Fruit fly (Drosophila melanogaster) whole organism, embryonic: Measurements from ENCODE around the gene Dph5.
A peak's percentile ranks its signal among the peaks of the same experiment; 100 is the strongest.

ENCODE experiments used
- ATbp ChIP-seq: fragments of 200-800 bp; sonication (Bioruptor generic); optimal IDR thresholded peaks from 2 replicates; lab custom pipeline; 2017; ENCODE audit warnings: missing biosample characterization, mild to moderate bottlenecking, missing genetic modification characterization, missing genetic modification reagents
- Atf6 ChIP-seq: fragments of 200-800 bp; sonication (Bioruptor generic); IDR thresholded peaks from 2 replicates; pipeline ENCODE4 v1.3.6; 2022; ENCODE audit warnings: missing biosample characterization, missing genetic modification characterization
- BEAF-32 ChIP-seq: fragments of 200-800 bp; sonication (Bioruptor generic); optimal IDR thresholded peaks from 3 replicates; lab custom pipeline; 2017; ENCODE audit warnings: missing biosample characterization, missing genetic modification characterization, mild to moderate bottlenecking, moderate library complexity, missing genetic modification reagents
- Blimp-1 ChIP-seq: fragments of 200-800 bp; sonication (Bioruptor generic); optimal IDR thresholded peaks from 3 replicates; lab custom pipeline; 2018; ENCODE audit warnings: missing biosample characterization, missing genetic modification characterization, mild to moderate bottlenecking, moderate library complexity, missing genetic modification reagents
- CG10147 ChIP-seq: fragments of 200-800 bp; sonication (Bioruptor generic); optimal IDR thresholded peaks from 2 replicates; lab custom pipeline; 2019; ENCODE audit warnings: missing biosample characterization, mild to moderate bottlenecking, missing genetic modification characterization, moderate library complexity
- CG12391 ChIP-seq: fragments of 200-800 bp; sonication (Bioruptor generic); optimal IDR thresholded peaks from 3 replicates; lab custom pipeline; 2018; ENCODE audit warnings: missing biosample characterization, mild to moderate bottlenecking, missing genetic modification characterization, moderate library complexity
- CG12659 ChIP-seq: fragments of 200-800 bp; sonication (Bioruptor generic); optimal IDR thresholded peaks from 3 replicates; lab custom pipeline; 2017; ENCODE audit warnings: mild to moderate bottlenecking, missing biosample characterization, missing genetic modification reagents, missing genetic modification characterization
- CG12769 ChIP-seq: fragments of 200-800 bp; sonication (Bioruptor generic); optimal IDR thresholded peaks from 2 replicates; lab custom pipeline; 2019; ENCODE audit warnings: missing biosample characterization, mild to moderate bottlenecking, missing genetic modification characterization, moderate library complexity
- CG14050 ChIP-seq: fragments of 200-800 bp; sonication (Bioruptor generic); IDR thresholded peaks from 3 replicates; pipeline ENCODE4 v1.3.6; 2022; ENCODE audit warnings: missing biosample characterization, missing genetic modification characterization
- CG15514 ChIP-seq: fragments of 200-800 bp; sonication (Bioruptor generic); optimal IDR thresholded peaks from 3 replicates; lab custom pipeline; 2017; ENCODE audit warnings: missing biosample characterization, missing genetic modification characterization, mild to moderate bottlenecking, moderate library complexity, missing genetic modification reagents
- CG15601 ChIP-seq: fragments of 200-800 bp; sonication (Bioruptor generic); optimal IDR thresholded peaks from 3 replicates; lab custom pipeline; 2019; ENCODE audit warnings: missing biosample characterization, mild to moderate bottlenecking, missing genetic modification characterization, moderate library complexity
- CG17385 ChIP-seq: fragments of 200-800 bp; sonication (Bioruptor generic); optimal IDR thresholded peaks from 3 replicates; lab custom pipeline; 2018; ENCODE audit warnings: missing biosample characterization, mild to moderate bottlenecking, missing genetic modification characterization
- CG17612 ChIP-seq: fragments of 200-800 bp; sonication (Bioruptor generic); IDR thresholded peaks from 2 replicates; pipeline ENCODE4 v1.3.6; 2022; ENCODE audit warnings: missing biosample characterization, missing genetic modification characterization
- CG2199 ChIP-seq: fragments of 200-800 bp; sonication (Bioruptor generic); IDR thresholded peaks from 3 replicates; pipeline ENCODE4 v1.3.6; 2022; ENCODE audit warnings: missing biosample characterization, missing genetic modification characterization
- CG3065 ChIP-seq: fragments of 200-800 bp; sonication (Bioruptor generic); optimal IDR thresholded peaks from 2 replicates; lab custom pipeline; 2016; ENCODE audit warnings: missing biosample characterization, missing genetic modification characterization
- CG32532 ChIP-seq: fragments of 200-800 bp; sonication (Bioruptor generic); IDR thresholded peaks from 2 replicates; pipeline ENCODE4 v1.3.6; 2022; ENCODE audit warnings: missing biosample characterization, missing genetic modification characterization
- CG3407 ChIP-seq: fragments of 200-800 bp; sonication (Bioruptor generic); optimal IDR thresholded peaks from 2 replicates; lab custom pipeline; 2018; ENCODE audit warnings: missing biosample characterization, mild to moderate bottlenecking, missing genetic modification characterization
- CG34422 ChIP-seq: fragments of 200-800 bp; sonication (Bioruptor generic); IDR thresholded peaks from 3 replicates; pipeline ENCODE4 v1.3.6; 2022; ENCODE audit warnings: missing biosample characterization, missing genetic modification characterization
- CG4820 ChIP-seq: fragments of 200-800 bp; sonication (Bioruptor generic); optimal IDR thresholded peaks from 3 replicates; lab custom pipeline; 2016; ENCODE audit warnings: missing biosample characterization, missing genetic modification characterization
- CG5245 ChIP-seq: fragments of 200-800 bp; sonication (Bioruptor generic); optimal IDR thresholded peaks from 3 replicates; lab custom pipeline; 2016; ENCODE audit warnings: missing biosample characterization, missing genetic modification characterization
- CG6813 ChIP-seq: fragments of 200-800 bp; sonication (Bioruptor generic); optimal IDR thresholded peaks from 2 replicates; lab custom pipeline; 2017; ENCODE audit warnings: missing biosample characterization, missing genetic modification characterization, mild to moderate bottlenecking, moderate library complexity, missing genetic modification reagents
- CG7556 ChIP-seq: fragments of 200-800 bp; sonication (Bioruptor generic); optimal IDR thresholded peaks from 2 replicates; lab custom pipeline; 2017; ENCODE audit warnings: missing biosample characterization, mild to moderate bottlenecking, missing genetic modification characterization
- CG8478 ChIP-seq: fragments of >200 bp; optimal IDR thresholded peaks from 2 replicates; lab custom pipeline; 2018
- CG9215 ChIP-seq: fragments of 200-800 bp; sonication (Bioruptor generic); IDR thresholded peaks from 2 replicates; pipeline ENCODE4 v1.3.6; 2022; ENCODE audit warnings: missing biosample characterization, missing genetic modification characterization
- E2f1 ChIP-seq: fragments of 200-800 bp; sonication (Bioruptor generic); IDR thresholded peaks from 2 replicates; pipeline ENCODE4 v1.3.6; 2022; ENCODE audit warnings: missing biosample characterization, missing genetic modification characterization
- H15 ChIP-seq: fragments of 200-800 bp; sonication (Bioruptor generic); IDR thresholded peaks from 3 replicates; pipeline ENCODE4 v1.3.6; 2022; ENCODE audit warnings: missing biosample characterization, missing genetic modification characterization
- HLH54F ChIP-seq: fragments of 200-800 bp; sonication (Bioruptor generic); optimal IDR thresholded peaks from 3 replicates; lab custom pipeline; 2016; ENCODE audit warnings: missing biosample characterization, missing genetic modification characterization
- Hr39 ChIP-seq: fragments of >200 bp; optimal IDR thresholded peaks from 2 replicates; lab custom pipeline; 2017
- Lpt ChIP-seq: fragments of >200 bp; optimal IDR thresholded peaks from 2 replicates; lab custom pipeline; 2018; ENCODE audit warnings: missing biosample characterization, missing genetic modification characterization
- Nf-YB ChIP-seq: fragments of 200-800 bp; sonication (Bioruptor generic); optimal IDR thresholded peaks from 3 replicates; lab custom pipeline; 2019; ENCODE audit warnings: missing biosample characterization, mild to moderate bottlenecking, missing genetic modification characterization, moderate library complexity
- NfI ChIP-seq: fragments of 200-800 bp; sonication (Bioruptor generic); optimal IDR thresholded peaks from 3 replicates; lab custom pipeline; 2018; ENCODE audit warnings: missing biosample characterization, mild to moderate bottlenecking, missing genetic modification characterization, moderate library complexity
- Oli ChIP-seq: fragments of 200-800 bp; sonication (Bioruptor generic); optimal IDR thresholded peaks from 2 replicates; lab custom pipeline; 2018; ENCODE audit warnings: missing biosample characterization, mild to moderate bottlenecking, missing genetic modification characterization, moderate library complexity
- Ptx1 ChIP-seq: fragments of 200-800 bp; sonication (Bioruptor generic); IDR thresholded peaks from 2 replicates; pipeline ENCODE4 v1.3.6; 2022; ENCODE audit warnings: missing biosample characterization, missing genetic modification characterization
- abd-A ChIP-seq: fragments of 200-800 bp; sonication (Bioruptor generic); optimal IDR thresholded peaks from 3 replicates; lab custom pipeline; 2019; ENCODE audit warnings: missing biosample characterization, mild to moderate bottlenecking, missing genetic modification characterization, moderate library complexity
- bbx ChIP-seq: fragments of 200-800 bp; sonication (Bioruptor generic); IDR thresholded peaks from 2 replicates; pipeline ENCODE4 v1.3.6; 2022; ENCODE audit warnings: missing biosample characterization, missing genetic modification characterization; ENCODE audit not compliant: partially characterized antibody
- bsh ChIP-seq, 2 experiments: fragments of 200-800 bp; sonication (Bioruptor generic); optimal IDR thresholded peaks; 2 replicates each; lab custom pipeline; 2017 to 2018; ENCODE audit warnings: mild to moderate bottlenecking in 2 of 2, missing biosample characterization in 2 of 2, missing genetic modification characterization in 2 of 2, moderate library complexity in 1 of 2
- cg ChIP-seq: fragments of 200-800 bp; sonication (Bioruptor generic); optimal IDR thresholded peaks from 3 replicates; lab custom pipeline; 2019; ENCODE audit warnings: missing biosample characterization, mild to moderate bottlenecking, missing genetic modification characterization, moderate library complexity
- dati ChIP-seq: fragments of 200-800 bp; sonication (Bioruptor generic); IDR thresholded peaks from 2 replicates; pipeline ENCODE4 v1.3.6; 2022; ENCODE audit warnings: missing biosample characterization, missing genetic modification characterization
- exex ChIP-seq: fragments of 200-800 bp; sonication (Bioruptor generic); optimal IDR thresholded peaks from 4 replicates; lab custom pipeline; 2018; ENCODE audit warnings: missing biosample characterization, mild to moderate bottlenecking, missing genetic modification characterization, moderate library complexity
- lilli ChIP-seq: fragments of 200-800 bp; sonication (Bioruptor generic); optimal IDR thresholded peaks from 3 replicates; lab custom pipeline; 2016; ENCODE audit warnings: missing biosample characterization, missing genetic modification characterization
- odd ChIP-seq: fragments of 200-800 bp; sonication (Bioruptor generic); optimal IDR thresholded peaks from 2 replicates; lab custom pipeline; 2017; ENCODE audit warnings: missing biosample characterization, mild to moderate bottlenecking, missing genetic modification characterization
- pan ChIP-seq, 4 experiments: fragments of >200 bp in 3 of 4; fragments of 200-800 bp in 1 of 4; sonication (Bioruptor generic) in 1 of 4; optimal IDR thresholded peaks in 3 of 4; IDR thresholded peaks in 1 of 4; 2 replicates each; pipeline versions ENCODE4 v1.3.6 to Lab custom; 2017 to 2022; ENCODE audit warnings: missing biosample characterization in 2 of 4, missing genetic modification characterization in 2 of 4, mixed read lengths in 1 of 4
- sens ChIP-seq: fragments of 200-800 bp; sonication (Bioruptor generic); peaks from one replicate; lab custom pipeline; 2016; ENCODE audit warnings: missing biosample characterization, missing genetic modification characterization
- slou ChIP-seq: fragments of 200-800 bp; sonication (Bioruptor generic); optimal IDR thresholded peaks from 3 replicates; lab custom pipeline; 2016; ENCODE audit warnings: missing biosample characterization, missing genetic modification characterization
- slp2 ChIP-seq: fragments of 200-800 bp; sonication (Bioruptor generic); optimal IDR thresholded peaks from 2 replicates; lab custom pipeline; 2016; ENCODE audit warnings: missing biosample characterization, missing genetic modification characterization
- sr ChIP-seq: fragments of 200-800 bp; sonication (Bioruptor generic); IDR thresholded peaks from 3 replicates; pipeline ENCODE4 v1.3.6; 2022; ENCODE audit warnings: missing biosample characterization, missing genetic modification characterization
- tup ChIP-seq: fragments of 200-800 bp; sonication (Bioruptor generic); optimal IDR thresholded peaks from 2 replicates; lab custom pipeline; 2016; ENCODE audit warnings: missing biosample characterization, mild to moderate bottlenecking, missing genetic modification characterization, moderate library complexity
- zfh2 ChIP-seq: fragments of 200-800 bp; sonication (Bioruptor generic); optimal IDR thresholded peaks from 2 replicates; lab custom pipeline; 2016; ENCODE audit warnings: missing biosample characterization, missing genetic modification characterization

Gene Dph5

DNA sequence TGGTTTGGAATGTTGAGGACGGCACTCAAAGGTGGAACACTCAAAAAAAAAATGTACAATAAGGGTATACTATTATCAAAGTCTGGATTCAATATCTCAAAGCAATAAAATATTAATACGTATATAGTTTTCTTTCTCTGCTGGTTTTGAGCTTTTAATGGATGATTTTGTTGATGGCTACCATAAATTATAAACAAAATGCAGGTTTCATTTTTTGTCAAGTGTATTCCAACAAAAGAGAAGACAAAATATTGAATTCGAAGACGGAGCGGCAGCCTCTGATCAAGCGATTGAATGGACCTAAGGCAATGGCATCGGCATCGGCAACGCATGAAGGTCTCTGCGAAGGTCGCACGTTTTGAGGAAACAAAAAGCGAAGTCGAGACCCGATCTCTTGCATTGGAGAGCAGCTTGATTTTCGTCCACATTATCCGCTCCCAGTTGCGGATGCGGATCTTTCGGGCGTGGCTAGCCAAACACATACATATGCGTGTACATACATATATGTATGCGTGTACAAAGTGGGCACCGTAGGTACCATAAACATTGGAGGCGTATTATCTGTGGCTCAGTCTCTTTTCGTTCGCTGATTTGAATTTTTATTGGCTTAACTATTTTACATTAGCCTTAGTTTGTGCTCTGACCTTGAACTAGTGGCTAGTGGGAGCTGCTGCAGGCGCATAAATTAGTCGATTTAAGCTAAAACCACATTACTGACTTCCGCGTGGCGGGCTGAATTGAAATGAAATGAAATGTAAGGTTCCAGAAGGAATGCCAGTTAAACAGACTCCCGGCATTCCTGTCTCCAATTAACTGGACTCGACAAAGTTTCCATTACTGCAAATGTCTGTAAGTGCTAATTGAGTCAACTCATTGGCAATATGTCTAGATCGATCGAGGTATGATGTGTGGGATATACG lies 46.3 kb downstream of the Dph5 start:
- TF ChIP-seq CG34422 (GFP tag; lab: Robert Waterston, UW) (no peak), bsh (GFP tag; optimal IDR thresholded peaks at IDR 0.05; lab: Kevin White, UChicago) (peak in 1 of 2 experiments; percentile 39), slp2 (GFP tag; lab: Kevin White, UChicago) (no peak), CG17612 (GFP tag; lab: Robert Waterston, UW) (no peak), CG17385 (GFP tag; lab: Kevin White, UChicago) (peak; percentile 42), lilli (GFP tag; lab: Kevin White, UChicago) (peak; percentile 31), Blimp-1 (GFP tag; lab: Kevin White, UChicago) (peak; percentile 36), H15 (peak; percentile 14; the same call in 1 of the 3 replicates), CG12659 (GFP tag; lab: Kevin White, UChicago) (peak; percentile 34), bbx (GFP tag; lab: Robert Waterston, UW) (no peak), zfh2 (GFP tag; lab: Kevin White, UChicago) (no peak), Atf6 (GFP tag; lab: Robert Waterston, UW) (peak; percentile 32; the same call in 1 of the 2 replicates), CG32532 (GFP tag; lab: Robert Waterston, UW) (peak; percentile 30; the same call in 1 of the 2 replicates), odd (GFP tag; lab: Kevin White, UChicago) (peak; percentile 44), HLH54F (GFP tag; lab: Kevin White, UChicago) (no peak), sens (GFP tag; lab: Kevin White, UChicago) (peak; percentile 89), slou (no peak), BEAF-32 (GFP tag; lab: Kevin White, UChicago) (no peak), exex (no peak), sr (no peak; the same call in 2 of the 3 replicates), ATbp (peak; percentile 27), CG15601 (tag; lab: Kevin White, UChicago) (peak; percentile 20), CG4820 (GFP tag; lab: Kevin White, UChicago) (peak; percentile 7), Oli (tag; lab: Kevin White, UChicago) (peak; percentile 55), Hr39 (no peak), Ptx1 (GFP tag; lab: Robert Waterston, UW) (peak; percentile 66), CG5245 (GFP tag; lab: Kevin White, UChicago) (no peak), E2f1 (GFP tag; lab: Robert Waterston, UW) (0 out of 2 replicates have a peak, but pooled peaks have one; percentile 30), CG15514 (GFP tag; lab: Kevin White, UChicago) (no peak), tup (no peak), dati (GFP tag; lab: Robert Waterston, UW) (no peak), CG3407 (GFP tag; lab: Kevin White, UChicago) (no peak), CG10147 (peak; percentile 9), CG9215 (no peak), CG12391 (peak; percentile 55), CG7556 (GFP tag; lab: Kevin White, UChicago) (peak; percentile 39), cg (GFP tag; lab: Kevin White, UChicago) (peak; percentile 16), abd-A (tag; lab: Kevin White, UChicago) (peak; percentile 17), CG6813 (GFP tag; lab: Kevin White, UChicago) (peak; percentile 27), CG8478 (lab: Kevin White, UChicago) (no peak), CG12769 (tag; lab: Kevin White, UChicago) (peak; percentile 57), pan (optimal IDR thresholded peaks at IDR 0.05; lab: Kevin White, UChicago) (no peak), pan (GFP tag; optimal IDR thresholded peaks at IDR 0.05 in 1 of 2, IDR thresholded peaks at IDR 0.05 in 1 of 2) (peak in 1 of 2 experiments; percentile 70), NfI (GFP tag; lab: Kevin White, UChicago) (peak; percentile 37), CG2199 (no peak), CG3065 (GFP tag; lab: Kevin White, UChicago) (no peak), Lpt (GFP tag; lab: Kevin White, UChicago) (no peak), CG14050 (GFP tag; lab: Robert Waterston, UW) (peak; percentile 40; the same call in 1 of the 3 replicates), Nf-YB (GFP tag; lab: Kevin White, UChicago) (no peak)
